Fruit fly (Drosophila melanogaster) whole organism, embryonic: ENCODE measurements around the gene CG43251.

Experiments used
- CG10267 ChIP-seq: fragments of 200-800 bp; sonication (Bioruptor generic); optimal IDR thresholded peaks from 2 replicates; lab custom pipeline; 2018; ENCODE audit warnings: missing biosample characterization, mild to moderate bottlenecking, missing genetic modification characterization, moderate library complexity
- CG10462 ChIP-seq: fragments of 200-800 bp; sonication (Bioruptor generic); optimal IDR thresholded peaks from 2 replicates; lab custom pipeline; 2016; ENCODE audit warnings: missing biosample characterization, missing genetic modification characterization
- CG11093 ChIP-seq: fragments of 200-800 bp; sonication (Bioruptor generic); IDR thresholded peaks from 3 replicates; pipeline ENCODE4 v1.3.6; 2022; ENCODE audit warnings: missing biosample characterization, missing genetic modification characterization
- CG12236 ChIP-seq: fragments of 200-800 bp; sonication (Bioruptor generic); optimal IDR thresholded peaks from 2 replicates; lab custom pipeline; 2016; ENCODE audit warnings: missing biosample characterization, missing genetic modification characterization
- CG12942 ChIP-seq: fragments of 200-800 bp; sonication (Bioruptor generic); optimal IDR thresholded peaks from 3 replicates; lab custom pipeline; 2016; ENCODE audit warnings: missing biosample characterization, missing genetic modification characterization
- CG13624 ChIP-seq: fragments of 200-800 bp; sonication (Bioruptor generic); optimal IDR thresholded peaks from 2 replicates; lab custom pipeline; 2016; ENCODE audit warnings: missing biosample characterization, missing genetic modification characterization
- CG14860 ChIP-seq: fragments of 200-800 bp; sonication (Bioruptor generic); IDR thresholded peaks from 3 replicates; pipeline ENCODE4 v1.3.6; 2022; ENCODE audit warnings: missing biosample characterization, missing genetic modification characterization; ENCODE audit not compliant: partially characterized antibody
- CG17568 ChIP-seq: fragments of 200-800 bp; sonication (Bioruptor generic); optimal IDR thresholded peaks from 2 replicates; lab custom pipeline; 2018; ENCODE audit warnings: missing biosample characterization, mild to moderate bottlenecking, missing genetic modification characterization, moderate library complexity
- CG17912 ChIP-seq: fragments of 200-800 bp; sonication (Bioruptor generic); optimal IDR thresholded peaks from 2 replicates; lab custom pipeline; 2018; ENCODE audit warnings: missing biosample characterization, mild to moderate bottlenecking, missing genetic modification characterization
- CG1792 ChIP-seq: fragments of 200-800 bp; sonication (Bioruptor generic); optimal IDR thresholded peaks from 2 replicates; lab custom pipeline; 2016; ENCODE audit warnings: missing biosample characterization, missing genetic modification characterization
- CG18599 ChIP-seq: fragments of 200-800 bp; sonication (Bioruptor generic); optimal IDR thresholded peaks from 3 replicates; lab custom pipeline; 2017; ENCODE audit warnings: missing biosample characterization, missing genetic modification characterization, mild to moderate bottlenecking, moderate library complexity, missing genetic modification reagents
- CG2678 ChIP-seq: fragments of 200-800 bp; sonication (Bioruptor generic); optimal IDR thresholded peaks from 3 replicates; lab custom pipeline; 2019; ENCODE audit warnings: missing biosample characterization, mild to moderate bottlenecking, missing genetic modification characterization, moderate library complexity
- CG3407 ChIP-seq: fragments of 200-800 bp; sonication (Bioruptor generic); optimal IDR thresholded peaks from 2 replicates; lab custom pipeline; 2018; ENCODE audit warnings: missing biosample characterization, mild to moderate bottlenecking, missing genetic modification characterization
- CG3995 ChIP-seq: fragments of 200-800 bp; sonication (Bioruptor generic); optimal IDR thresholded peaks from 3 replicates; lab custom pipeline; 2016; ENCODE audit warnings: missing biosample characterization, missing genetic modification characterization
- CG42726 ChIP-seq: fragments of 200-800 bp; sonication (Bioruptor generic); IDR thresholded peaks from 2 replicates; pipeline ENCODE4 v1.3.6; 2022; ENCODE audit warnings: missing biosample characterization, missing genetic modification characterization; ENCODE audit not compliant: partially characterized antibody
- CG6654 ChIP-seq: fragments of 200-800 bp; sonication (Bioruptor generic); optimal IDR thresholded peaks from 2 replicates; lab custom pipeline; 2017; ENCODE audit warnings: missing biosample characterization, mild to moderate bottlenecking, missing genetic modification characterization
- CG6765 ChIP-seq: fragments of 200-800 bp; sonication (Bioruptor generic); optimal IDR thresholded peaks from 3 replicates; lab custom pipeline; 2017; ENCODE audit warnings: missing biosample characterization, mild to moderate bottlenecking, missing genetic modification characterization
- CG6813 ChIP-seq: fragments of 200-800 bp; sonication (Bioruptor generic); optimal IDR thresholded peaks from 2 replicates; lab custom pipeline; 2017; ENCODE audit warnings: missing biosample characterization, missing genetic modification characterization, mild to moderate bottlenecking, moderate library complexity, missing genetic modification reagents
- CG7928 ChIP-seq: fragments of 200-800 bp; sonication (Bioruptor generic); optimal IDR thresholded peaks from 2 replicates; lab custom pipeline; 2017; ENCODE audit warnings: missing biosample characterization, mild to moderate bottlenecking, missing genetic modification characterization
- CG9727 ChIP-seq: fragments of 200-800 bp; sonication (Bioruptor generic); optimal IDR thresholded peaks from 3 replicates; lab custom pipeline; 2017; ENCODE audit warnings: missing biosample characterization, mild to moderate bottlenecking, missing genetic modification characterization
- D19B ChIP-seq: fragments of 200-800 bp; sonication (Bioruptor generic); optimal IDR thresholded peaks from 2 replicates; lab custom pipeline; 2017; ENCODE audit warnings: missing biosample characterization, mild to moderate bottlenecking, missing genetic modification characterization
- Doc2 ChIP-seq: fragments of 200-800 bp; sonication (Bioruptor generic); IDR thresholded peaks from 2 replicates; pipeline ENCODE4 v1.3.6; 2022; ENCODE audit warnings: missing biosample characterization, missing genetic modification characterization
- Dref ChIP-seq: fragments of 200-800 bp; sonication (Bioruptor generic); IDR thresholded peaks from 2 replicates; pipeline ENCODE4 v1.3.6; 2022; ENCODE audit warnings: missing biosample characterization, missing genetic modification characterization
- Ets97D ChIP-seq: fragments of 200-800 bp; sonication (Bioruptor generic); optimal IDR thresholded peaks from 3 replicates; lab custom pipeline; 2016; ENCODE audit warnings: missing biosample characterization, missing genetic modification characterization
- GATAe ChIP-seq: fragments of 200-800 bp; sonication (Bioruptor generic); conservative IDR thresholded peaks from 2 replicates; pipeline ENCODE4 v1.3.6; 2022; ENCODE audit warnings: missing biosample characterization, missing genetic modification characterization
- Mad ChIP-seq: fragments of 200-800 bp; sonication (Bioruptor generic); optimal IDR thresholded peaks from 2 replicates; lab custom pipeline; 2016; ENCODE audit warnings: missing biosample characterization, missing genetic modification characterization
- Max ChIP-seq: fragments of 200-800 bp; sonication (Bioruptor generic); optimal IDR thresholded peaks from 2 replicates; lab custom pipeline; 2016; ENCODE audit warnings: missing biosample characterization, mild to moderate bottlenecking, missing genetic modification characterization
- Med ChIP-seq: fragments of 200-800 bp; sonication (Bioruptor generic); peaks from one replicate; lab custom pipeline; 2016; ENCODE audit warnings: missing biosample characterization, missing genetic modification characterization, mild to moderate bottlenecking, inconsistent platforms, moderate library complexity
- Mrtf ChIP-seq: fragments of 200-800 bp; sonication (Bioruptor generic); IDR thresholded peaks from 3 replicates; pipeline ENCODE4 v1.3.6; 2022; ENCODE audit warnings: missing biosample characterization, missing genetic modification characterization
- Myb ChIP-seq: fragments of 200-800 bp; sonication (Bioruptor generic); optimal IDR thresholded peaks from 2 replicates; lab custom pipeline; 2016; ENCODE audit warnings: missing biosample characterization, missing genetic modification characterization
- NC2β ChIP-seq: fragments of 200-800 bp; sonication (Bioruptor generic); optimal IDR thresholded peaks from 2 replicates; lab custom pipeline; 2016; ENCODE audit warnings: missing biosample characterization, missing genetic modification characterization
- Six4 ChIP-seq: fragments of 200-800 bp; sonication (Bioruptor generic); optimal IDR thresholded peaks from 2 replicates; lab custom pipeline; 2016; ENCODE audit warnings: missing biosample characterization, missing genetic modification characterization
- Xrp1 ChIP-seq: fragments of 200-800 bp; sonication (Bioruptor generic); IDR thresholded peaks from 2 replicates; pipeline ENCODE4 v1.3.6; 2022; ENCODE audit warnings: missing biosample characterization, missing genetic modification characterization
- chif ChIP-seq, 2 experiments: fragments of 200-800 bp; sonication (Bioruptor generic); optimal IDR thresholded peaks; 3 replicates each; lab custom pipeline; 2016; ENCODE audit warnings: missing biosample characterization in 2 of 2, missing genetic modification characterization in 2 of 2
- dmrt99B ChIP-seq: fragments of 200-800 bp; sonication (Bioruptor generic); optimal IDR thresholded peaks from 2 replicates; lab custom pipeline; 2018; ENCODE audit warnings: missing biosample characterization, mild to moderate bottlenecking, missing genetic modification characterization, moderate library complexity
- gem ChIP-seq: fragments of 200-800 bp; sonication (Bioruptor generic); optimal IDR thresholded peaks from 2 replicates; lab custom pipeline; 2019; ENCODE audit warnings: missing biosample characterization, mild to moderate bottlenecking, missing genetic modification characterization, moderate library complexity
- kay ChIP-seq: fragments of 200-800 bp; sonication (Bioruptor generic); optimal IDR thresholded peaks from 2 replicates; lab custom pipeline; 2016; ENCODE audit warnings: missing biosample characterization, missing genetic modification characterization
- nau ChIP-seq: fragments of 200-800 bp; sonication (Bioruptor generic); optimal IDR thresholded peaks from 3 replicates; lab custom pipeline; 2017; ENCODE audit warnings: missing biosample characterization, mild to moderate bottlenecking, missing genetic modification characterization, missing genetic modification reagents
- nerfin-1 ChIP-seq: fragments of 200-800 bp; sonication (Bioruptor generic); optimal IDR thresholded peaks from 3 replicates; lab custom pipeline; 2019; ENCODE audit warnings: missing biosample characterization, mild to moderate bottlenecking, missing genetic modification characterization, moderate library complexity
- peb ChIP-seq: fragments of 200-800 bp; sonication (Bioruptor generic); IDR thresholded peaks from 2 replicates; pipeline ENCODE4 v1.3.6; 2022; ENCODE audit warnings: missing biosample characterization, missing genetic modification characterization
- run ChIP-seq: fragments of 200-800 bp; sonication (Bioruptor generic); optimal IDR thresholded peaks from 3 replicates; lab custom pipeline; 2018; ENCODE audit warnings: missing biosample characterization, mild to moderate bottlenecking, missing genetic modification characterization
- sc ChIP-seq, 3 experiments: fragments of >200 bp in 2 of 3; fragments of 200-800 bp in 1 of 3; sonication (Bioruptor generic) in 1 of 3; optimal IDR thresholded peaks; 2 replicates in 2 of 3; 3 replicates in 1 of 3; lab custom pipeline; 2017; ENCODE audit warnings: mild to moderate bottlenecking in 1 of 3, missing biosample characterization in 1 of 3, missing genetic modification characterization in 1 of 3, missing genetic modification reagents in 1 of 3
- scrt ChIP-seq: fragments of 200-800 bp; sonication (Bioruptor generic); optimal IDR thresholded peaks from 2 replicates; lab custom pipeline; 2018; ENCODE audit warnings: missing biosample characterization, mild to moderate bottlenecking, missing genetic modification characterization, moderate library complexity
- shn ChIP-seq: fragments of 200-800 bp; sonication (Bioruptor generic); optimal IDR thresholded peaks from 3 replicates; lab custom pipeline; 2016; ENCODE audit warnings: missing biosample characterization, missing genetic modification characterization
- stwl ChIP-seq: fragments of 200-800 bp; sonication (Bioruptor generic); optimal IDR thresholded peaks from 3 replicates; lab custom pipeline; 2018; ENCODE audit warnings: missing biosample characterization, mild to moderate bottlenecking, missing genetic modification characterization, moderate library complexity
- tap ChIP-seq: fragments of 200-800 bp; optimal IDR thresholded peaks from 3 replicates; lab custom pipeline; 2019; ENCODE audit warnings: missing biosample characterization, mild to moderate bottlenecking, missing genetic modification characterization, moderate library complexity
- tup ChIP-seq: fragments of 200-800 bp; sonication (Bioruptor generic); optimal IDR thresholded peaks from 2 replicates; lab custom pipeline; 2016; ENCODE audit warnings: missing biosample characterization, mild to moderate bottlenecking, missing genetic modification characterization, moderate library complexity
- usp ChIP-seq: fragments of >200 bp; optimal IDR thresholded peaks from 2 replicates; lab custom pipeline; 2017; ENCODE audit warnings: missing biosample characterization, missing genetic modification characterization
- yki ChIP-seq: fragments of >200 bp; optimal IDR thresholded peaks from 3 replicates; lab custom pipeline; 2018
- zf30C ChIP-seq: fragments of 200-800 bp; sonication (Bioruptor generic); optimal IDR thresholded peaks from 3 replicates; lab custom pipeline; 2018; ENCODE audit warnings: missing biosample characterization, mild to moderate bottlenecking, missing genetic modification characterization
- zfh1 ChIP-seq: fragments of 200-800 bp; sonication (Bioruptor generic); IDR thresholded peaks from 3 replicates; pipeline ENCODE4 v1.3.6; 2022; ENCODE audit warnings: missing biosample characterization, missing genetic modification characterization

CG43251 gene

DNA sequence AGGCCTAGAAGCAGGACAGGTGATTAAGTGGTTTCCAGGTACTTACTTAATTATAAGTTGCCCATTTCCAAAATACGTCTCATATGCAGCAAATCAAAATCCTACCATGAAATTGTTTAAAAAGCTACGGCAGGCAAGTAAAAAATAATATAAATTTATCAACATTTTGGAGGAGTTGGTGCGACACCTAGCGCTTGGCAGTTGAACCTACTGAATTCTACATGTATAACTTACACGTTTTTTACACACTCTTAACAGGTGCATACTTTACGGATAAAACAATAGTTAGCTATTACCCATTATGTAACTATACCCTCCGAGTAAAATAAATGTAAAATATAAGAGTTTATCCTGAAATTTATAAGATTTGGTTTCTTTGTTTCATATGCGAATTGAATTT, 47.3 kb upstream of the CG43251 start (continued):
- TF ChIP-seq CG6813 (GFP tag; lab: Kevin White, UChicago) (peak; percentile 6), CG17912 (GFP tag; lab: Kevin White, UChicago) (no peak), CG17568 (GFP tag; lab: Kevin White, UChicago) (peak; percentile 55), CG6654 (GFP tag; lab: Kevin White, UChicago) (peak; percentile 35), Dref (GFP tag; lab: Robert Waterston, UW) (no peak), sc (optimal IDR thresholded peaks at IDR 0.05; lab: Kevin White, UChicago) (no peak), sc (GFP tag; optimal IDR thresholded peaks at IDR 0.05; lab: Kevin White, UChicago) (peak; percentile 60), CG6765 (peak; percentile 18), GATAe (GFP tag; lab: Robert Waterston, UW) (no peak), CG1792 (no peak), Six4 (peak; percentile 49), CG2678 (tag; lab: Kevin White, UChicago) (peak; percentile 46), scrt (GFP tag; lab: Kevin White, UChicago) (peak; percentile 25), zf30C (GFP tag; lab: Kevin White, UChicago) (no peak), CG3995 (GFP tag; lab: Kevin White, UChicago) (no peak), nerfin-1 (tag; lab: Kevin White, UChicago) (peak; percentile 38), CG3407 (peak; percentile 56), Ets97D (GFP tag; lab: Kevin White, UChicago) (peak; percentile 10), Mad (GFP tag; lab: Kevin White, UChicago) (peak; percentile 70), CG7928 (GFP tag; lab: Kevin White, UChicago) (peak; percentile 0), CG13624 (GFP tag; lab: Kevin White, UChicago) (peak; percentile 66), Myb (peak; percentile 20), CG9727 (GFP tag; lab: Kevin White, UChicago) (peak; percentile 69), CG12942 (GFP tag; lab: Kevin White, UChicago) (peak; percentile 14), peb (GFP tag; lab: Robert Waterston, UW) (no peak), CG12236 (peak; percentile 18), zfh1 (peak; percentile 30; the same call in 1 of the 3 replicates), Max (GFP tag; lab: Kevin White, UChicago) (peak; percentile 46), kay (GFP tag; lab: Kevin White, UChicago) (no peak), CG14860 (no peak), Doc2 (no peak), shn (GFP tag; lab: Kevin White, UChicago) (peak; percentile 59), Med (GFP tag; lab: Kevin White, UChicago) (peak; percentile 95), NC2β (GFP tag; lab: Kevin White, UChicago) (peak; percentile 35), yki (lab: Kevin White, UChicago) (no peak), CG10267 (tag; lab: Kevin White, UChicago) (peak; percentile 56), run (no peak), D19B (GFP tag; lab: Kevin White, UChicago) (peak; percentile 1), CG42726 (GFP tag; lab: Robert Waterston, UW) (peak; percentile 81), nau (GFP tag; lab: Kevin White, UChicago) (peak; percentile 31), tup (GFP tag; lab: Kevin White, UChicago) (peak; percentile 0), Xrp1 (GFP tag; lab: Robert Waterston, UW) (peak; percentile 72), usp (no peak), CG18599 (GFP tag; lab: Kevin White, UChicago) (peak; percentile 10), dmrt99B (tag; lab: Kevin White, UChicago) (peak; percentile 35), stwl (tag; lab: Kevin White, UChicago) (peak; percentile 50), Mrtf (no peak), gem (tag; lab: Kevin White, UChicago) (peak; percentile 62), CG10462 (GFP tag; lab: Kevin White, UChicago) (peak; percentile 39), chif (GFP tag; optimal IDR thresholded peaks at IDR 0.05; lab: Kevin White, UChicago) (peak; percentile 23 to 77), CG11093 (no peak), tap (no peak)
